Worm (Caenorhabditis elegans) whole organism, mixed stage, embryonic: ENCODE results near the gene kmo-2.

ENCODE experiments used
- blmp-1 ChIP-seq: fragments of 150-350 bp; optimal IDR thresholded peaks from 2 replicates; lab custom pipeline; 2014; ENCODE audit warnings: missing biosample characterization, missing genetic modification characterization
- ceh-43 ChIP-seq: fragments of 200-800 bp; sonication (Bioruptor generic); optimal IDR thresholded peaks from 2 replicates; lab custom pipeline; 2018; ENCODE audit warnings: mild to moderate bottlenecking, missing genetic modification characterization, moderate library complexity, missing compliant biosample characterization
- ces-1 ChIP-seq: fragments of 150-350 bp; optimal IDR thresholded peaks from 2 replicates; lab custom pipeline; 2014; ENCODE audit warnings: missing biosample characterization, missing genetic modification reagents, missing genetic modification characterization
- lsy-2 ChIP-seq: fragments of 150-350 bp; optimal IDR thresholded peaks from 2 replicates; lab custom pipeline; 2014; ENCODE audit warnings: missing biosample characterization, missing genetic modification characterization
- mep-1 ChIP-seq: fragments of 150-350 bp; optimal IDR thresholded peaks from 2 replicates; lab custom pipeline; 2017; ENCODE audit warnings: missing biosample characterization, missing genetic modification reagents, missing genetic modification characterization, inconsistent platforms
- nhr-12 ChIP-seq: fragments of 150-350 bp; optimal IDR thresholded peaks from 2 replicates; lab custom pipeline; 2014; ENCODE audit warnings: missing biosample characterization, missing genetic modification characterization
- nhr-237 ChIP-seq: fragments of 150-350 bp; optimal IDR thresholded peaks from 2 replicates; lab custom pipeline; 2014; ENCODE audit warnings: missing biosample characterization, missing genetic modification characterization
- nhr-76 ChIP-seq: sonication (generic microtip); optimal IDR thresholded peaks from 2 replicates; lab custom pipeline; 2017; ENCODE audit warnings: missing biosample characterization, missing genetic modification characterization
- snpc-4 ChIP-seq: fragments of 150-350 bp; optimal IDR thresholded peaks from 2 replicates; lab custom pipeline; 2014; ENCODE audit warnings: missing biosample characterization, missing genetic modification characterization
- unc-62 ChIP-seq: fragments of 150-350 bp; optimal IDR thresholded peaks from 2 replicates; lab custom pipeline; 2014; ENCODE audit warnings: missing biosample characterization, missing genetic modification reagents, missing genetic modification characterization
- ztf-11 ChIP-seq: fragments of 150-350 bp; optimal IDR thresholded peaks from 2 replicates; lab custom pipeline; 2014; ENCODE audit warnings: missing biosample characterization, missing genetic modification characterization

ce11 chrV:12103920-12104319 is 35.6 kb upstream of the kmo-2 start, which contains the start of gene nhr-153:
- TF ChIP-seq unc-62 (GFP tag; lab: Kevin White, UChicago) (no peak), nhr-12 (tag; lab: Kevin White, UChicago) (no peak), lsy-2 (tag; lab: Kevin White, UChicago) (no peak), blmp-1 (no peak), ztf-11 (tag; lab: Kevin White, UChicago) (no peak), nhr-76 (tag; lab: Kevin White, UChicago) (no peak), nhr-237 (no peak), ceh-43 (GFP tag; lab: Kevin White, UChicago) (no peak), snpc-4 (tag; lab: Kevin White, UChicago) (no peak), ces-1 (GFP tag; lab: Kevin White, UChicago) (no peak), mep-1 (tag; lab: Kevin White, UChicago) (no peak)
